Fruit fly (Drosophila melanogaster) whole organism, embryonic: ENCODE data around the gene Vha68-1.

Source experiments
- CG10209 ChIP-seq: fragments of 200-800 bp; sonication (Bioruptor generic); optimal IDR thresholded peaks from 3 replicates; lab custom pipeline; 2017; ENCODE audit warnings: missing biosample characterization, mild to moderate bottlenecking, missing genetic modification characterization, missing genetic modification reagents
- CG10366 ChIP-seq: fragments of 200-800 bp; sonication (Bioruptor generic); IDR thresholded peaks from 2 replicates; pipeline ENCODE4 v1.3.6; 2022; ENCODE audit warnings: missing biosample characterization, missing genetic modification characterization
- CG10959 ChIP-seq: fragments of 200-800 bp; sonication (Bioruptor generic); IDR thresholded peaks from 2 replicates; pipeline ENCODE4 v1.3.6; 2022; ENCODE audit warnings: missing biosample characterization, missing genetic modification characterization
- CG11247 ChIP-seq: fragments of 200-800 bp; sonication (Bioruptor generic); IDR thresholded peaks from 2 replicates; pipeline ENCODE4 v1.3.6; 2022; ENCODE audit warnings: missing biosample characterization, missing genetic modification characterization
- CG11456 ChIP-seq: fragments of 200-800 bp; sonication (Bioruptor generic); IDR thresholded peaks from 3 replicates; pipeline ENCODE4 v1.3.6; 2022; ENCODE audit warnings: missing biosample characterization, missing genetic modification characterization
- CG13123 ChIP-seq: fragments of 200-800 bp; sonication (Bioruptor generic); optimal IDR thresholded peaks from 2 replicates; lab custom pipeline; 2016; ENCODE audit warnings: missing biosample characterization, missing genetic modification characterization
- CG15601 ChIP-seq: fragments of 200-800 bp; sonication (Bioruptor generic); optimal IDR thresholded peaks from 3 replicates; lab custom pipeline; 2019; ENCODE audit warnings: missing biosample characterization, mild to moderate bottlenecking, missing genetic modification characterization, moderate library complexity
- CG17612 ChIP-seq: fragments of 200-800 bp; sonication (Bioruptor generic); IDR thresholded peaks from 2 replicates; pipeline ENCODE4 v1.3.6; 2022; ENCODE audit warnings: missing biosample characterization, missing genetic modification characterization
- CG2129 ChIP-seq: fragments of 200-800 bp; sonication (Bioruptor generic); IDR thresholded peaks from 2 replicates; pipeline ENCODE4 v1.3.6; 2022; ENCODE audit warnings: missing biosample characterization, missing genetic modification characterization; ENCODE audit not compliant: partially characterized antibody
- CG2875 ChIP-seq: fragments of 200-800 bp; sonication (Bioruptor generic); optimal IDR thresholded peaks from 2 replicates; lab custom pipeline; 2017; ENCODE audit warnings: missing biosample characterization, mild to moderate bottlenecking, missing genetic modification characterization, missing genetic modification reagents
- CG30020 ChIP-seq: fragments of 200-800 bp; optimal IDR thresholded peaks from 2 replicates; lab custom pipeline; 2019; ENCODE audit warnings: missing biosample characterization, mild to moderate bottlenecking, missing genetic modification characterization, moderate library complexity
- CG31441 ChIP-seq: fragments of 200-800 bp; sonication (Bioruptor generic); IDR thresholded peaks from 2 replicates; pipeline ENCODE4 v1.3.6; 2022; ENCODE audit warnings: missing biosample characterization, missing genetic modification characterization
- CG4617 ChIP-seq: fragments of 200-800 bp; sonication (Bioruptor generic); optimal IDR thresholded peaks from 3 replicates; lab custom pipeline; 2016; ENCODE audit warnings: missing biosample characterization, missing genetic modification characterization, borderline replicate concordance
- CG5953 ChIP-seq: fragments of 200-800 bp; sonication (Bioruptor generic); IDR thresholded peaks from 2 replicates; pipeline ENCODE4 v1.3.6; 2022; ENCODE audit warnings: missing biosample characterization, missing genetic modification characterization
- CG6654 ChIP-seq: fragments of 200-800 bp; sonication (Bioruptor generic); optimal IDR thresholded peaks from 2 replicates; lab custom pipeline; 2017; ENCODE audit warnings: missing biosample characterization, mild to moderate bottlenecking, missing genetic modification characterization
- CG6683 ChIP-seq: fragments of 200-800 bp; sonication (Bioruptor generic); optimal IDR thresholded peaks from 2 replicates; lab custom pipeline; 2017; ENCODE audit warnings: missing biosample characterization, mild to moderate bottlenecking, missing genetic modification characterization, missing genetic modification reagents
- CG8290 ChIP-seq, 3 experiments: fragments of 200-800 bp; sonication (Bioruptor generic); optimal IDR thresholded peaks; 2 replicates each; lab custom pipeline; 2016 to 2019; ENCODE audit warnings: missing biosample characterization in 3 of 3, missing genetic modification characterization in 3 of 3, mild to moderate bottlenecking in 2 of 3, moderate library complexity in 1 of 3
- Dp ChIP-seq: fragments of 200-800 bp; sonication (Bioruptor generic); optimal IDR thresholded peaks from 2 replicates; lab custom pipeline; 2018; ENCODE audit warnings: missing biosample characterization, mild to moderate bottlenecking, missing genetic modification characterization, moderate library complexity
- Ets97D ChIP-seq: fragments of 200-800 bp; sonication (Bioruptor generic); optimal IDR thresholded peaks from 3 replicates; lab custom pipeline; 2016; ENCODE audit warnings: missing biosample characterization, missing genetic modification characterization
- Fer2 ChIP-seq: fragments of 200-800 bp; sonication (Bioruptor generic); optimal IDR thresholded peaks from 2 replicates; lab custom pipeline; 2018; ENCODE audit warnings: missing biosample characterization, mild to moderate bottlenecking, missing genetic modification characterization, moderate library complexity
- GATAe ChIP-seq: fragments of 200-800 bp; sonication (Bioruptor generic); conservative IDR thresholded peaks from 2 replicates; pipeline ENCODE4 v1.3.6; 2022; ENCODE audit warnings: missing biosample characterization, missing genetic modification characterization
- HLH4C ChIP-seq: fragments of 200-800 bp; sonication (Bioruptor generic); IDR thresholded peaks from 3 replicates; pipeline ENCODE4 v1.3.6; 2022; ENCODE audit warnings: missing biosample characterization, missing genetic modification characterization; ENCODE audit not compliant: partially characterized antibody
- Lhr ChIP-seq: fragments of 200-800 bp; sonication (Bioruptor generic); optimal IDR thresholded peaks from 3 replicates; lab custom pipeline; 2017; ENCODE audit warnings: mild to moderate bottlenecking, missing biosample characterization, missing genetic modification reagents, missing genetic modification characterization
- MBD-R2 ChIP-seq: fragments of 200-800 bp; sonication (Bioruptor generic); IDR thresholded peaks from 2 replicates; pipeline ENCODE4 v1.3.6; 2022; ENCODE audit warnings: missing biosample characterization, missing genetic modification characterization
- Mad ChIP-seq: fragments of 200-800 bp; sonication (Bioruptor generic); optimal IDR thresholded peaks from 2 replicates; lab custom pipeline; 2016; ENCODE audit warnings: missing biosample characterization, missing genetic modification characterization
- Myb ChIP-seq: fragments of 200-800 bp; sonication (Bioruptor generic); optimal IDR thresholded peaks from 2 replicates; lab custom pipeline; 2016; ENCODE audit warnings: missing biosample characterization, missing genetic modification characterization
- Nf-YA ChIP-seq: fragments of 200-800 bp; sonication (Bioruptor generic); IDR thresholded peaks from 2 replicates; pipeline ENCODE4 v1.3.6; 2022; ENCODE audit warnings: missing biosample characterization, missing genetic modification characterization
- Pdp1 ChIP-seq, 2 experiments: fragments of 200-800 bp; sonication (Bioruptor generic); optimal IDR thresholded peaks; 3 replicates each; lab custom pipeline; 2016; ENCODE audit warnings: missing biosample characterization in 2 of 2, missing genetic modification characterization in 2 of 2, mild to moderate bottlenecking in 1 of 2, moderate library complexity in 1 of 2
- Six4 ChIP-seq: fragments of 200-800 bp; sonication (Bioruptor generic); optimal IDR thresholded peaks from 2 replicates; lab custom pipeline; 2016; ENCODE audit warnings: missing biosample characterization, missing genetic modification characterization
- TFAM ChIP-seq: fragments of 200-800 bp; sonication (Bioruptor generic); optimal IDR thresholded peaks from 2 replicates; lab custom pipeline; 2017; ENCODE audit warnings: missing biosample characterization, missing genetic modification characterization, inconsistent platforms
- btn ChIP-seq: fragments of 200-800 bp; sonication (Bioruptor generic); optimal IDR thresholded peaks from 2 replicates; lab custom pipeline; 2016; ENCODE audit warnings: missing biosample characterization, missing genetic modification characterization
- cas ChIP-seq: fragments of 200-800 bp; sonication (Bioruptor generic); IDR thresholded peaks from 2 replicates; pipeline ENCODE4 v1.3.6; 2022; ENCODE audit warnings: missing biosample characterization, missing genetic modification characterization
- ci ChIP-seq: fragments of 200-800 bp; sonication (Bioruptor generic); IDR thresholded peaks from 3 replicates; pipeline ENCODE4 v1.3.6; 2022; ENCODE audit warnings: missing biosample characterization, missing genetic modification characterization
- cwo ChIP-seq: fragments of 200-800 bp; sonication (Bioruptor generic); optimal IDR thresholded peaks from 3 replicates; lab custom pipeline; 2017; ENCODE audit warnings: missing biosample characterization, missing genetic modification characterization, mild to moderate bottlenecking, moderate library complexity, missing genetic modification reagents
- en ChIP-seq: fragments of 200-800 bp; sonication (Bioruptor generic); optimal IDR thresholded peaks from 2 replicates; lab custom pipeline; 2016; ENCODE audit warnings: missing biosample characterization, missing genetic modification characterization
- fd96Cb ChIP-seq: fragments of 200-800 bp; sonication (Bioruptor generic); optimal IDR thresholded peaks from 2 replicates; lab custom pipeline; 2018; ENCODE audit warnings: missing biosample characterization, mild to moderate bottlenecking, missing genetic modification characterization, moderate library complexity
- gcm2 ChIP-seq: fragments of 200-800 bp; sonication (Bioruptor generic); optimal IDR thresholded peaks from 2 replicates; lab custom pipeline; 2016; ENCODE audit warnings: missing biosample characterization, missing genetic modification characterization
- lab ChIP-seq: fragments of 200-800 bp; sonication (Bioruptor generic); optimal IDR thresholded peaks from 3 replicates; lab custom pipeline; 2017; ENCODE audit warnings: missing biosample characterization, missing genetic modification characterization, mild to moderate bottlenecking, moderate library complexity, missing genetic modification reagents
- mam ChIP-seq: fragments of 200-800 bp; sonication (Bioruptor generic); optimal IDR thresholded peaks from 3 replicates; lab custom pipeline; 2016; ENCODE audit warnings: missing biosample characterization, missing genetic modification characterization
- nerfin-1 ChIP-seq: fragments of 200-800 bp; sonication (Bioruptor generic); optimal IDR thresholded peaks from 3 replicates; lab custom pipeline; 2019; ENCODE audit warnings: missing biosample characterization, mild to moderate bottlenecking, missing genetic modification characterization, moderate library complexity
- pzg ChIP-seq: fragments of 200-800 bp; sonication (Bioruptor generic); optimal IDR thresholded peaks from 3 replicates; lab custom pipeline; 2018; ENCODE audit warnings: missing biosample characterization, mild to moderate bottlenecking, missing genetic modification characterization, moderate library complexity
- sima ChIP-seq: fragments of 200-800 bp; sonication (Bioruptor generic); optimal IDR thresholded peaks from 2 replicates; lab custom pipeline; 2016; ENCODE audit warnings: missing biosample characterization, missing genetic modification characterization
- sob ChIP-seq: fragments of 200-800 bp; sonication (Bioruptor generic); IDR thresholded peaks from 2 replicates; pipeline ENCODE4 v1.3.6; 2022; ENCODE audit warnings: missing biosample characterization, missing genetic modification characterization
- tap ChIP-seq: fragments of 200-800 bp; optimal IDR thresholded peaks from 3 replicates; lab custom pipeline; 2019; ENCODE audit warnings: missing biosample characterization, mild to moderate bottlenecking, missing genetic modification characterization, moderate library complexity
- tll ChIP-seq, 2 experiments: fragments of 200-800 bp in 1 of 2; fragments of >200 bp in 1 of 2; sonication (Bioruptor generic) in 1 of 2; optimal IDR thresholded peaks; 2 replicates each; lab custom pipeline; 2017 to 2019; ENCODE audit warnings: missing biosample characterization in 2 of 2, missing genetic modification characterization in 2 of 2, mild to moderate bottlenecking in 1 of 2, moderate library complexity in 1 of 2
- trem ChIP-seq: fragments of 200-800 bp; optimal IDR thresholded peaks from 3 replicates; lab custom pipeline; 2019; ENCODE audit warnings: missing biosample characterization, mild to moderate bottlenecking, missing genetic modification characterization, moderate library complexity
- wor ChIP-seq: fragments of 200-800 bp; sonication (Bioruptor generic); IDR thresholded peaks from 2 replicates; pipeline ENCODE4 v1.3.6; 2022; ENCODE audit warnings: missing biosample characterization, missing genetic modification characterization
- z ChIP-seq: fragments of 200-800 bp; sonication (Bioruptor generic); IDR thresholded peaks from 3 replicates; pipeline ENCODE4 v1.3.6; 2022; ENCODE audit warnings: missing biosample characterization, missing genetic modification characterization

Gene Vha68-1

dm6 chr2L:13021020-13021781 is 17.3 kb upstream of the Vha68-1 start, which contains the start of gene CG9933 (continued):
- peak; percentile 9 for TF ChIP-seq Ets97D (GFP tag; lab: Kevin White, UChicago)
- TF ChIP-seq mam (GFP tag; lab: Kevin White, UChicago): no peak
- peak; percentile 45 for TF ChIP-seq pzg (GFP tag; lab: Kevin White, UChicago)
- no peak for TF ChIP-seq tap (tag; lab: Kevin White, UChicago)
- no peak for TF ChIP-seq Nf-YA (GFP tag; lab: Robert Waterston, UW)
- TF ChIP-seq en (GFP tag; lab: Kevin White, UChicago): no peak
- no peak for TF ChIP-seq ci (GFP tag; lab: Robert Waterston, UW)
- no peak for TF ChIP-seq CG10959 (GFP tag; lab: Robert Waterston, UW)
- no peak for TF ChIP-seq lab
- no peak for TF ChIP-seq CG13123 (GFP tag; lab: Kevin White, UChicago)
- TF ChIP-seq CG31441 (GFP tag; lab: Robert Waterston, UW): no peak
- TF ChIP-seq Dp (GFP tag; lab: Kevin White, UChicago): peak; percentile 65
- peak; percentile 66 for TF ChIP-seq CG15601 (tag; lab: Kevin White, UChicago)
- no peak for TF ChIP-seq btn (GFP tag; lab: Kevin White, UChicago)
- TF ChIP-seq Fer2: no peak
- TF ChIP-seq cwo (GFP tag; lab: Kevin White, UChicago): no peak
- peak; percentile 93 for TF ChIP-seq CG30020
- no peak for TF ChIP-seq Pdp1 (GFP tag; optimal IDR thresholded peaks at IDR 0.05; lab: Kevin White, UChicago)
- TF ChIP-seq CG11247 (GFP tag; lab: Robert Waterston, UW): no peak
- TF ChIP-seq sima (GFP tag; lab: Kevin White, UChicago): no peak
- TF ChIP-seq gcm2 (GFP tag; lab: Kevin White, UChicago): no peak
- TF ChIP-seq wor (GFP tag; lab: Robert Waterston, UW): no peak
- peak; percentile 54 for TF ChIP-seq nerfin-1 (tag; lab: Kevin White, UChicago)
- no peak for TF ChIP-seq CG6654 (GFP tag; lab: Kevin White, UChicago)
- no peak for TF ChIP-seq GATAe (GFP tag; lab: Robert Waterston, UW)
- peak; percentile 95 for TF ChIP-seq Myb (GFP tag; lab: Kevin White, UChicago)
- TF ChIP-seq CG6683 (GFP tag; lab: Kevin White, UChicago): no peak
- peak; percentile 47 for TF ChIP-seq Lhr
- no peak for TF ChIP-seq CG10209 (GFP tag; lab: Kevin White, UChicago)
- peak; percentile 65 for TF ChIP-seq CG4617 (GFP tag; lab: Kevin White, UChicago)
- TF ChIP-seq tll (GFP tag; optimal IDR thresholded peaks at IDR 0.05; lab: Kevin White, UChicago): peak in 1 of 2 experiments; percentile 40
- TF ChIP-seq CG8290 (GFP tag; optimal IDR thresholded peaks at IDR 0.05; lab: Kevin White, UChicago): peak; percentile 47
- TF ChIP-seq CG8290 (tag; optimal IDR thresholded peaks at IDR 0.05; lab: Kevin White, UChicago): no peak
- no peak for TF ChIP-seq Mad (GFP tag; lab: Kevin White, UChicago)
- TF ChIP-seq trem: peak; percentile 52
- TF ChIP-seq, all 482 proteins: peak for 33

- TF ChIP-seq cas (GFP tag; lab: Robert Waterston, UW) (0 out of 2 replicates have a peak, but pooled peaks have one; percentile 43), TFAM (GFP tag; lab: Kevin White, UChicago) (no peak), fd96Cb (tag; lab: Kevin White, UChicago) (no peak), CG2875 (GFP tag; lab: Kevin White, UChicago) (no peak), CG11456 (GFP tag; lab: Robert Waterston, UW) (peak; percentile 82; the same call in 2 of the 3 replicates), CG10366 (peak; percentile 44), CG2129 (peak; percentile 79), nerfin-1 (tag; lab: Kevin White, UChicago) (no peak), Six4 (GFP tag; lab: Kevin White, UChicago) (peak; percentile 26), z (GFP tag; lab: Robert Waterston, UW) (no peak), CG5953 (no peak), sob (GFP tag; lab: Robert Waterston, UW) (peak; percentile 78), mam (GFP tag; lab: Kevin White, UChicago) (peak; percentile 81), MBD-R2 (peak; percentile 94), CG17612 (no peak), HLH4C (peak; percentile 71)
These were observed 15.1 kb upstream of the Vha68-1 start, which contains the start of gene Ube4B for dm6 chr2L:13018992-13019484. Ube4B (minus strand) TSS chr2L:13019434.
